Worm (Caenorhabditis elegans) whole organism, L1 larva: ENCODE results near the gene F26F2.5.

Experiments used
- aly-2 ChIP-seq: fragments of 150-350 bp; optimal IDR thresholded peaks from 2 replicates; lab custom pipeline; 2014; ENCODE audit warnings: missing biosample characterization, missing genetic modification characterization
- elt-3 ChIP-seq, 6 experiments: fragments of 150-350 bp in 1 of 6; sonication (generic microtip); optimal IDR thresholded peaks; 2 replicates each; lab custom pipeline; 2017 to 2018; ENCODE audit warnings: missing biosample characterization in 6 of 6, missing genetic modification characterization in 6 of 6, inconsistent platforms in 1 of 6
- fos-1 ChIP-seq: fragments of 150-350 bp; optimal IDR thresholded peaks from 2 replicates; lab custom pipeline; 2014; ENCODE audit warnings: missing biosample characterization, missing genetic modification characterization
- hlh-17 ChIP-seq: fragments of 200-800 bp; sonication (Bioruptor generic); optimal IDR thresholded peaks from 2 replicates; lab custom pipeline; 2018; ENCODE audit warnings: missing genetic modification characterization, mild to moderate bottlenecking, missing compliant biosample characterization, moderate library complexity, borderline replicate concordance
- lin-39 ChIP-seq: fragments of 150-350 bp; optimal IDR thresholded peaks from 2 replicates; lab custom pipeline; 2014; ENCODE audit warnings: missing biosample characterization, missing genetic modification reagents, missing genetic modification characterization
- lir-3 ChIP-seq: sonication (generic microtip); optimal IDR thresholded peaks from 2 replicates; lab custom pipeline; 2016; ENCODE audit warnings: mild to moderate bottlenecking, missing genetic modification characterization, moderate library complexity, missing compliant biosample characterization; ENCODE audit not compliant: poor library complexity
- mef-2 ChIP-seq: fragments of 150-350 bp; optimal IDR thresholded peaks from 2 replicates; lab custom pipeline; 2014; ENCODE audit warnings: missing biosample characterization, missing genetic modification characterization
- nhr-20 ChIP-seq: sonication (generic microtip); optimal IDR thresholded peaks from 2 replicates; lab custom pipeline; 2016; ENCODE audit warnings: mild to moderate bottlenecking, missing genetic modification characterization, missing compliant biosample characterization
- nhr-28 ChIP-seq: fragments of 150-350 bp; optimal IDR thresholded peaks from 2 replicates; lab custom pipeline; 2014; ENCODE audit warnings: missing biosample characterization, missing genetic modification characterization
- unc-30 ChIP-seq: sonication (generic microtip); optimal IDR thresholded peaks from 2 replicates; lab custom pipeline; 2017; ENCODE audit warnings: missing biosample characterization, missing genetic modification characterization
- zag-1 ChIP-seq: fragments of 150-350 bp; optimal IDR thresholded peaks from 2 replicates; lab custom pipeline; 2014; ENCODE audit warnings: missing biosample characterization, missing genetic modification characterization

ce11 chrV:20552971-20553370 lies 20.5 kb upstream of the F26F2.5 start, which contains the start of gene vmo-1:
- TF ChIP-seq nhr-28 (no peak), zag-1 (tag; lab: Kevin White, UChicago) (no peak), aly-2 (tag; lab: Kevin White, UChicago) (no peak), fos-1 (tag; lab: Kevin White, UChicago) (no peak), nhr-20 (tag; lab: Kevin White, UChicago) (no peak), lin-39 (tag; lab: Kevin White, UChicago) (no peak), mef-2 (tag; lab: Kevin White, UChicago) (no peak), lir-3 (tag; lab: Kevin White, UChicago) (no peak), unc-30 (no peak), hlh-17 (no peak), elt-3 (tag; optimal IDR thresholded peaks at IDR 0.05; lab: Kevin White, UChicago) (no peak)
